Fruit fly (Drosophila melanogaster) whole organism, pupa: ENCODE data around the gene Tgi.
A peak's percentile ranks its signal among the peaks of the same experiment; 100 is the strongest.

ENCODE experiments used
- CG10348 ChIP-seq: fragments of 200-800 bp; sonication (Bioruptor generic); IDR thresholded peaks from 2 replicates; pipeline ENCODE4 v1.3.6; 2022; ENCODE audit warnings: missing biosample characterization, missing genetic modification characterization
- CG12605 ChIP-seq: fragments of 200-800 bp; sonication (Bioruptor generic); IDR thresholded peaks from 2 replicates; pipeline ENCODE4 v1.3.6; 2022; ENCODE audit warnings: missing biosample characterization, missing genetic modification characterization
- CG13204 ChIP-seq: fragments of 200-800 bp; sonication (Bioruptor generic); optimal IDR thresholded peaks from 2 replicates; lab custom pipeline; 2018; ENCODE audit warnings: missing biosample characterization, mild to moderate bottlenecking, missing genetic modification characterization, moderate library complexity
- CG14655 ChIP-seq: fragments of 200-800 bp; sonication (Bioruptor generic); optimal IDR thresholded peaks from 3 replicates; lab custom pipeline; 2017; ENCODE audit warnings: mild to moderate bottlenecking, missing biosample characterization, missing genetic modification reagents, missing genetic modification characterization
- CG15710 ChIP-seq: fragments of 200-800 bp; sonication (Bioruptor generic); optimal IDR thresholded peaks from 2 replicates; lab custom pipeline; 2018; ENCODE audit warnings: missing biosample characterization, mild to moderate bottlenecking, missing genetic modification characterization, moderate library complexity
- CG17806 ChIP-seq: fragments of 200-800 bp; sonication (Bioruptor generic); optimal IDR thresholded peaks from 2 replicates; lab custom pipeline; 2018; ENCODE audit warnings: missing biosample characterization, mild to moderate bottlenecking, missing genetic modification characterization, moderate library complexity
- CG32121 ChIP-seq: fragments of 200-800 bp; sonication (Bioruptor generic); IDR thresholded peaks from 2 replicates; pipeline ENCODE4 v1.3.6; 2022; ENCODE audit warnings: missing biosample characterization, missing genetic modification characterization
- CG34367 ChIP-seq: fragments of 200-800 bp; sonication (Bioruptor generic); optimal IDR thresholded peaks from 2 replicates; lab custom pipeline; 2018; ENCODE audit warnings: missing biosample characterization, mild to moderate bottlenecking, missing genetic modification characterization
- CG4496 ChIP-seq: fragments of 200-800 bp; sonication (Bioruptor generic); IDR thresholded peaks from 3 replicates; pipeline ENCODE4 v1.3.6; 2022; ENCODE audit warnings: missing biosample characterization, missing genetic modification characterization
- CG8159 ChIP-seq: fragments of 200-800 bp; sonication (Bioruptor generic); optimal IDR thresholded peaks from 3 replicates; lab custom pipeline; 2018; ENCODE audit warnings: missing biosample characterization, mild to moderate bottlenecking, missing genetic modification characterization, moderate library complexity
- CG8301 ChIP-seq: fragments of 200-800 bp; sonication (Bioruptor generic); optimal IDR thresholded peaks from 2 replicates; lab custom pipeline; 2018; ENCODE audit warnings: missing biosample characterization, mild to moderate bottlenecking, missing genetic modification characterization
- CG9948 ChIP-seq: fragments of 200-800 bp; sonication (Bioruptor generic); optimal IDR thresholded peaks from 2 replicates; lab custom pipeline; 2018; ENCODE audit warnings: missing biosample characterization, mild to moderate bottlenecking, missing genetic modification characterization, moderate library complexity
- D1 ChIP-seq: fragments of 200-800 bp; sonication (Bioruptor generic); optimal IDR thresholded peaks from 2 replicates; lab custom pipeline; 2018; ENCODE audit warnings: missing biosample characterization, mild to moderate bottlenecking, missing genetic modification characterization, moderate library complexity
- EcR ChIP-seq: fragments of 200-800 bp; sonication (Bioruptor generic); optimal IDR thresholded peaks from 3 replicates; lab custom pipeline; 2019; ENCODE audit warnings: missing biosample characterization, missing genetic modification characterization, mild to moderate bottlenecking, moderate library complexity, missing genetic modification reagents
- Ets98B ChIP-seq: fragments of 200-800 bp; sonication (Bioruptor generic); IDR thresholded peaks from 2 replicates; pipeline ENCODE4 v1.3.6; 2022; ENCODE audit warnings: missing biosample characterization, missing genetic modification characterization
- Pif1A ChIP-seq: fragments of 200-800 bp; sonication (Bioruptor generic); optimal IDR thresholded peaks from 3 replicates; lab custom pipeline; 2016; ENCODE audit warnings: missing biosample characterization, missing genetic modification characterization
- Pif1B ChIP-seq: fragments of 200-800 bp; sonication (Bioruptor generic); optimal IDR thresholded peaks from 3 replicates; lab custom pipeline; 2016; ENCODE audit warnings: missing biosample characterization, missing genetic modification characterization
- Snoo ChIP-seq: fragments of 200-800 bp; sonication (Bioruptor generic); optimal IDR thresholded peaks from 3 replicates; lab custom pipeline; 2017; ENCODE audit warnings: missing biosample characterization, mild to moderate bottlenecking, missing genetic modification characterization, inconsistent platforms
- fd96Ca ChIP-seq: fragments of 200-800 bp; sonication (Bioruptor generic); IDR thresholded peaks from 3 replicates; pipeline ENCODE4 v1.3.6; 2022; ENCODE audit warnings: missing biosample characterization, missing genetic modification characterization
- gl ChIP-seq: fragments of 200-800 bp; sonication (Bioruptor generic); optimal IDR thresholded peaks from 2 replicates; lab custom pipeline; 2018; ENCODE audit warnings: missing biosample characterization, mild to moderate bottlenecking, missing genetic modification characterization
- rn ChIP-seq: fragments of 200-800 bp; sonication (Bioruptor generic); IDR thresholded peaks from 2 replicates; pipeline ENCODE4 v1.3.6; 2022; ENCODE audit warnings: missing biosample characterization, missing genetic modification characterization

Gene Tgi

dm6 chr3L:13497720-13498355, 11.2 kb downstream of the Tgi start:
- TF ChIP-seq CG14655 (GFP tag; lab: Kevin White, UChicago): peak; percentile 26
- TF ChIP-seq CG17806 (tag; lab: Kevin White, UChicago): peak; percentile 1
- TF ChIP-seq Pif1A (GFP tag; lab: Kevin White, UChicago): no peak
- TF ChIP-seq CG9948 (tag; lab: Kevin White, UChicago): peak; percentile 28
- no peak for TF ChIP-seq D1 (tag; lab: Kevin White, UChicago)
- peak; percentile 9 for TF ChIP-seq Pif1B
- peak; percentile 50 for TF ChIP-seq CG8159 (tag; lab: Kevin White, UChicago)
- TF ChIP-seq CG32121 (GFP tag; lab: Robert Waterston, UW): peak; percentile 42
- peak; percentile 64 for TF ChIP-seq EcR (GFP tag; lab: Kevin White, UChicago)
- TF ChIP-seq CG10348 (GFP tag; lab: Robert Waterston, UW): no peak
- TF ChIP-seq CG12605 (GFP tag; lab: Robert Waterston, UW): peak; percentile 46; the same call in 1 of the 2 replicates
- TF ChIP-seq CG34367 (tag; lab: Kevin White, UChicago): peak; percentile 34
- TF ChIP-seq fd96Ca (GFP tag; lab: Robert Waterston, UW): peak; percentile 60; the same call in 1 of the 3 replicates
- TF ChIP-seq CG8301 (tag; lab: Kevin White, UChicago): no peak
- TF ChIP-seq CG4496: peak; percentile 45; the same call in 1 of the 3 replicates
- TF ChIP-seq CG15710 (tag; lab: Kevin White, UChicago): peak; percentile 54
- TF ChIP-seq Snoo (tag; lab: Kevin White, UChicago): peak; percentile 64
- TF ChIP-seq Ets98B (GFP tag; lab: Robert Waterston, UW): peak; percentile 40; the same call in 1 of the 2 replicates
- peak; percentile 68 for TF ChIP-seq gl (tag; lab: Kevin White, UChicago)
- peak; percentile 77 for TF ChIP-seq CG13204 (GFP tag; lab: Kevin White, UChicago)

- peak; percentile 96 for TF ChIP-seq EcR (GFP tag; lab: Kevin White, UChicago)
- no peak for TF ChIP-seq CG9948 (tag; lab: Kevin White, UChicago)
Observed at dm6 chr3L:13499531-13499930, 12.9 kb downstream of the Tgi start.

- TF ChIP-seq CG15710 (tag; lab: Kevin White, UChicago) (peak; percentile 82), gl (tag; lab: Kevin White, UChicago) (peak; percentile 74), CG17806 (tag; lab: Kevin White, UChicago) (peak; percentile 79), CG9948 (tag; lab: Kevin White, UChicago) (peak; percentile 77), Ets98B (GFP tag; lab: Robert Waterston, UW) (peak; percentile 85), CG4496 (peak; percentile 88), EcR (GFP tag; lab: Kevin White, UChicago) (peak; percentile 86), CG8301 (tag; lab: Kevin White, UChicago) (peak; percentile 71), Pif1A (GFP tag; lab: Kevin White, UChicago) (no peak), fd96Ca (GFP tag; lab: Robert Waterston, UW) (peak; percentile 80), CG13204 (GFP tag; lab: Kevin White, UChicago) (peak; percentile 86), CG34367 (tag; lab: Kevin White, UChicago) (peak; percentile 73), rn (GFP tag; lab: Robert Waterston, UW) (peak; percentile 57), CG14655 (GFP tag; lab: Kevin White, UChicago) (no peak), D1 (tag; lab: Kevin White, UChicago) (no peak), CG32121 (GFP tag; lab: Robert Waterston, UW) (peak; percentile 52; the same call in 1 of the 2 replicates), CG8159 (tag; lab: Kevin White, UChicago) (peak; percentile 83), CG10348 (GFP tag; lab: Robert Waterston, UW) (no peak), CG12605 (GFP tag; lab: Robert Waterston, UW) (peak; percentile 54; the same call in 1 of the 2 replicates), Snoo (tag; lab: Kevin White, UChicago) (peak; percentile 84), Pif1B (no peak)
Observed at dm6 chr3L:13499932-13500719, 13.5 kb downstream of the Tgi start.

- TF ChIP-seq D1 (tag; lab: Kevin White, UChicago): no peak
Observed at dm6 chr3L:13502484-13503109, 16.0 kb downstream of the Tgi start, which contains the start of gene Spt20. Spt20 (plus strand) TSS chr3L:13502707.

- TF ChIP-seq rn (GFP tag; lab: Robert Waterston, UW): no peak
- no peak for TF ChIP-seq CG34367 (tag; lab: Kevin White, UChicago)
- no peak for TF ChIP-seq Ets98B (GFP tag; lab: Robert Waterston, UW)
- TF ChIP-seq CG17806 (tag; lab: Kevin White, UChicago): no peak
- no peak for TF ChIP-seq Pif1A (GFP tag; lab: Kevin White, UChicago)
- no peak for TF ChIP-seq CG13204 (GFP tag; lab: Kevin White, UChicago)
- TF ChIP-seq CG14655 (GFP tag; lab: Kevin White, UChicago): no peak
- TF ChIP-seq CG9948 (tag; lab: Kevin White, UChicago): no peak
- TF ChIP-seq CG10348 (GFP tag; lab: Robert Waterston, UW): no peak
- no peak for TF ChIP-seq EcR (GFP tag; lab: Kevin White, UChicago)
- no peak for TF ChIP-seq D1 (tag; lab: Kevin White, UChicago)
Observed at dm6 chr3L:13503631-13504030, 17.0 kb downstream of the Tgi start.
